Fruit fly (Drosophila melanogaster): ENCODE results near the gene Gr93a.

Gene Gr93a

DNA sequence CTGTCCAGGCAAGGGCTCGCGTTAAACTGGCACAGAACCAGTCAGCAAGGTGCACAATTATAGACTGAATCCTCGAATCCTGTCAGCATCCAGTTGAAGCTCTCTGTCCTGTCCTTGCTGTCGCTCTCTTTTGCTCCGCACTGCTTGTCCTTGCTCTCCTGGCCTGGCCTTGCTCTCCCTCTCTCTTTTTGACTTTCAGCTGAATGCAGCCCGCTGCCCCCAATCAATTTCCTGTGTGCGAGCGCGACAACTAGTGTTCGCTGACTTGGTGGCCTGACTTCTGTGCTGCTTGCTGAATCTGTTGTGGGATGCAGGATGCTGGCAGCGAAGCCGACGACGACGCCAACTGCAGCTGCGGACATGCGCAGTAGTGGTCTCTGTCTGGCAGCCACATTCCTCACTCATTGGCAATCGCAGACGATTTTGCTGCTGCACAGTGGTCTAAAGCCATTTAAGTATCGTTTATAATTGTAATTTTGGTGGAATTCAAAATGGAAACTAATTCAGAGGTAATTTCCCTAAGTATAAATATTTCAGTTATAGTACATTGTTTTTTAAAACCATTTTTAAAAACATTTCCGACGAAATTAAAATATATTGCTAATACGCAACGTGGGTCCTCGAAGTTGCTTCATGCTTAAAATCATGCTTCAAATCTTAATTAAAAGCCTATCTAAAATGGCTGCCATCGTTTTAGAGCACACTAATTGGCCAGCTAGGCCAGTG is 23.5 kb upstream of the Gr93a start (continued):
- TF ChIP-seq Hr83 (GFP tag; optimal IDR thresholded peaks at IDR 0.05; ENCODE audit: poor library complexity, severe bottlenecking) (no peak), dmrt93B (GFP tag; optimal IDR thresholded peaks at IDR 0.05) (no peak), Jra (GFP tag; optimal IDR thresholded peaks at IDR 0.05) (no peak), Myc (optimal IDR thresholded peaks at IDR 0.05) (no peak), Vsx2 (GFP tag; optimal IDR thresholded peaks at IDR 0.05; ENCODE audit: partially characterized antibody) (peak; percentile 29), sage (GFP tag; optimal IDR thresholded peaks at IDR 0.05) (no peak)

DNA sequence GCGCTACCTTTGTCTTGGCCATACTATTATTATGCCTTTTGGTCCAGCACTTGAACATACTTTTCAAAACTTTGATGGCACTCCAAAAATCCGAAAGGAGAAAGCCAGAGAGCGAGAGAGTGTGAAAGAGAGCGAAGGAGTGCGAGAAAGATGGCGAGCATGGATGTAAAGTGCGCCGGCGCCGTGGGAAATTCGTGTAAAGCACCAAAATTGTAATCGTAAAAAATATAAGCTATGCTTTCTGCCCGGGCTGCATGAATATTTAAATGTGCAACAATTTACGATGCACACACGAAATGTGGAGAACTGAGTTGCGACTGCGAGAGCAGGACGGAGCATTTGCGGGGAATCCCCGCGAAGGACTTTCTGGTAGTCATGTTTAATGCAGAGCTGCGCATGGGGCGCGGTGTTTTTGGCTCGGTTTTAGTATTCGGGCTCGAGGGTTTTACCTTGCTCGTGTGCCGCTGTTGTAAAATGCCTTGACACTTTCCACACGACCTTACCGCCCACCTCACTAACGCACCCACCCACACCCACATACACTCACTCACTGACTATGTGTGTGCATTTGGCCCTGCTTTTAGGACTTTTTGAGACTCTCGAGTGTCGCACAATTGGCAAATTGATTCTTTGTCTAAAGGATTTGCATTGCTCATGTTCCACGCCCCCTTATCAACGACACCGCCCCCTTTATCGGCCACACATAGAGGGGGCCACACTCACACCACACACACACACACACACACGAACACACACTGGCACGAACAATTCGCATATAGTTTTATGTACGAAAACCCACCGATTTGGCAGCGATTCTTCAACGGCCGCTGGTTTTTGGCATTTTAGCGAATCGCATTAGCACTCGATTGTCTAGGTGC is 10.4 kb upstream of the Gr93a start:
- TF ChIP-seq N (GFP tag; optimal IDR thresholded peaks at IDR 0.05), result peak; percentile 0
- no peak for TF ChIP-seq Rel (GFP tag; optimal IDR thresholded peaks at IDR 0.05)
- peak; percentile 87 for TF ChIP-seq Rel (tag; optimal IDR thresholded peaks at IDR 0.05)
- TF ChIP-seq pan (optimal IDR thresholded peaks at IDR 0.05), result no peak
- peak; percentile 51 for TF ChIP-seq Dfd (GFP tag; optimal IDR thresholded peaks at IDR 0.05)
- TF ChIP-seq Dif (GFP tag; optimal IDR thresholded peaks at IDR 0.05; ENCODE audit: partially characterized antibody), result peak; percentile 69
- no peak for TF ChIP-seq dmrt93B (GFP tag; optimal IDR thresholded peaks at IDR 0.05)

- peak; percentile 3 for TF ChIP-seq Hr83 (GFP tag; optimal IDR thresholded peaks at IDR 0.05; ENCODE audit: poor library complexity, severe bottlenecking)
- no peak for TF ChIP-seq N (GFP tag; optimal IDR thresholded peaks at IDR 0.05)
- peak; percentile 27 for TF ChIP-seq woc (GFP tag; optimal IDR thresholded peaks at IDR 0.05)
- peak; percentile 20 for TF ChIP-seq rgr (GFP tag; optimal IDR thresholded peaks at IDR 0.05)
- TF ChIP-seq Jra (GFP tag; optimal IDR thresholded peaks at IDR 0.05), result no peak
- no peak for TF ChIP-seq Rel (GFP tag; optimal IDR thresholded peaks at IDR 0.05)
- TF ChIP-seq Rel (tag; optimal IDR thresholded peaks at IDR 0.05), result peak; percentile 8
Observed at dm6 chr3R:21822562-21822933, 9.8 kb upstream of the Gr93a start, which contains the start of gene CASK. TSS of gene CASK (minus strand) at chr3R:21822674.

- no peak for TF ChIP-seq lola (GFP tag; optimal IDR thresholded peaks at IDR 0.05)
- no peak for TF ChIP-seq CG32264 (GFP tag; optimal IDR thresholded peaks at IDR 0.05)
- peak; percentile 21 for TF ChIP-seq HLH106 (tag; optimal IDR thresholded peaks at IDR 0.05)
- no peak for TF ChIP-seq GATAd (GFP tag; optimal IDR thresholded peaks at IDR 0.05)
- no peak for TF ChIP-seq Hr78 (GFP tag; optimal IDR thresholded peaks at IDR 0.05)
- TF ChIP-seq Sp1 (GFP tag; optimal IDR thresholded peaks at IDR 0.05), result peak; percentile 35
- TF ChIP-seq Abd-B (GFP tag; optimal IDR thresholded peaks at IDR 0.05), result no peak
- TF ChIP-seq OdsH (GFP tag; optimal IDR thresholded peaks at IDR 0.05), result peak; percentile 14
- peak; percentile 7 for TF ChIP-seq h (GFP tag; optimal IDR thresholded peaks at IDR 0.05)
- no peak for TF ChIP-seq Mio (GFP tag; optimal IDR thresholded peaks at IDR 0.05)
- no peak for TF ChIP-seq sv (GFP tag; optimal IDR thresholded peaks at IDR 0.05)
- no peak for TF ChIP-seq dmrt93B (GFP tag; optimal IDR thresholded peaks at IDR 0.05)
- no peak for TF ChIP-seq dl (GFP tag; optimal IDR thresholded peaks at IDR 0.05; ENCODE audit: insufficient read depth in 1 of 2, partially characterized antibody in 2 of 2)
- TF ChIP-seq dsf (GFP tag; optimal IDR thresholded peaks at IDR 0.05; ENCODE audit: borderline replicate concordance), result no peak
- TF ChIP-seq sage (GFP tag; optimal IDR thresholded peaks at IDR 0.05), result no peak
- TF ChIP-seq tai (GFP tag; optimal IDR thresholded peaks at IDR 0.05), result no peak
- no peak for TF ChIP-seq N (GFP tag; optimal IDR thresholded peaks at IDR 0.05)
- TF ChIP-seq CrebA (GFP tag; optimal IDR thresholded peaks at IDR 0.05; ENCODE audit: borderline replicate concordance), result peak; percentile 33
- peak; percentile 37 for TF ChIP-seq CG9705 (GFP tag; optimal IDR thresholded peaks at IDR 0.05)
- no peak for TF ChIP-seq rgr (GFP tag; optimal IDR thresholded peaks at IDR 0.05)
- no peak for TF ChIP-seq Hr83 (GFP tag; optimal IDR thresholded peaks at IDR 0.05; ENCODE audit: poor library complexity, severe bottlenecking)
- no peak for TF ChIP-seq Jra (GFP tag; optimal IDR thresholded peaks at IDR 0.05)
- no peak for TF ChIP-seq Myc (optimal IDR thresholded peaks at IDR 0.05)
- TF ChIP-seq brk (GFP tag; optimal IDR thresholded peaks at IDR 0.05), result no peak
- no peak for TF ChIP-seq fru (GFP tag; optimal IDR thresholded peaks at IDR 0.05)
Observed at dm6 chr3R:21823076-21823475, 9.2 kb upstream of the Gr93a start.
